Fruit fly (Drosophila melanogaster): ENCODE results near the gene Prosalpha4.

Gene Prosalpha4

DNA sequence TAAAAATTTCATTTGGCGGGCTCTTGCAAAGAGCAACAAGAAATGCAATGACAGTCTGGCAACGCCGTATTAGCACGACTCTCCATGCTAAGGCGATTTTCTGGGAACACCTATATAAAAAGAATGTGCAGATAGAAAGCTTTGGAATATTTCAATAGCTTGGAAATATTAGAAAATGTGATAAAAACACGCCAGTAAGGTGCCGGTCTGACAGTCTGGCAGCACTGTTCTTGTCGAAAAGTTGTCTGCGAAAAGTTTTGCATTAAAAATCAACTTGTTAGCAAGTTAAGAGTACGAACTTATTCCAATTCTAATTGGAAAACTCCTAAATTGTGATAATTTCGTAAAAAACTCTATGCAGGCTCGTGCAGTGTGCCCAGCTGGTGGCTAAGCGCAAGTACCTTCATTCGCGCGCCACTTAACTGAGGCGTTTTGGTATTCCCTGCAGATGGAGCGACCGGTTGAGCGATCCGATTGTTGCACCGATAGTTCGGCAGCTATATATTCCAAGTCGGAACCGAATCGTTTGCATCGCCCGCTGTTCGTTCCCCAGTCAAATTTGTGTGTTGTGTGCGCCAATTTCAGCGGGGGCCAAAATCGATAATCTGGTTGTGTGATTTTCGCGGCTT is 1.9 kb downstream of the Prosalpha4 start, which contains the start of gene eas (continued):
- peak; percentile 53; the same call in 2 of the 3 replicates for TF ChIP-seq CG11456 (GFP tag; IDR thresholded peaks at IDR 0.05)
- TF ChIP-seq CG3847 (GFP tag; IDR thresholded peaks at IDR 0.05) = peak; percentile 37; the same call in 1 of the 2 replicates
- no peak for TF ChIP-seq CG11723 (GFP tag; optimal IDR thresholded peaks at IDR 0.05)
- peak; percentile 29 for TF ChIP-seq lab (GFP tag; optimal IDR thresholded peaks at IDR 0.05)
- peak; percentile 77 for TF ChIP-seq CG6791 (GFP tag; IDR thresholded peaks at IDR 0.05; ENCODE audit: partially characterized antibody)
- TF ChIP-seq Dip3 (GFP tag; optimal IDR thresholded peaks at IDR 0.05) = peak; percentile 11
- TF ChIP-seq tgo (GFP tag; IDR thresholded peaks at IDR 0.05) = no peak
- no peak for TF ChIP-seq Adf1 (GFP tag; IDR thresholded peaks at IDR 0.05)
- no peak for TF ChIP-seq Nf-YB (GFP tag; optimal IDR thresholded peaks at IDR 0.05)
- TF ChIP-seq PHDP (tag; optimal IDR thresholded peaks at IDR 0.05) = no peak
- no peak for TF ChIP-seq slou (GFP tag; optimal IDR thresholded peaks at IDR 0.05)
- TF ChIP-seq onecut (GFP tag; IDR thresholded peaks at IDR 0.05) = peak; percentile 93
- TF ChIP-seq psq (GFP tag; optimal IDR thresholded peaks at IDR 0.05) = no peak
- peak; percentile 13 for TF ChIP-seq CG2712 (tag; optimal IDR thresholded peaks at IDR 0.05)
- no peak for TF ChIP-seq ac (GFP tag; optimal IDR thresholded peaks at IDR 0.05)
- TF ChIP-seq CG43689 (GFP tag; IDR thresholded peaks at IDR 0.05) = no peak
- no peak for TF ChIP-seq CG8089 (GFP tag; optimal IDR thresholded peaks at IDR 0.05)
- TF ChIP-seq CG16863 (GFP tag; optimal IDR thresholded peaks at IDR 0.05) = peak; percentile 30
- TF ChIP-seq ato (GFP tag; IDR thresholded peaks at IDR 0.05; ENCODE audit: partially characterized antibody) = peak; percentile 64
- peak; percentile 13 for TF ChIP-seq ind (GFP tag; optimal IDR thresholded peaks at IDR 0.05)
- peak; percentile 1 for TF ChIP-seq HLH54F (GFP tag; optimal IDR thresholded peaks at IDR 0.05)
- TF ChIP-seq pita (GFP tag; optimal IDR thresholded peaks at IDR 0.05) = no peak
- no peak for TF ChIP-seq CG10431 (GFP tag; optimal IDR thresholded peaks at IDR 0.05)
- TF ChIP-seq Sox100B (GFP tag; optimal IDR thresholded peaks at IDR 0.05) = no peak
- TF ChIP-seq CG16813 (GFP tag; IDR thresholded peaks at IDR 0.05; ENCODE audit: partially characterized antibody) = peak; percentile 80
- no peak for TF ChIP-seq dm (GFP tag; optimal IDR thresholded peaks at IDR 0.05)
- no peak for TF ChIP-seq so (GFP tag; IDR thresholded peaks at IDR 0.05)
- TF ChIP-seq CG8924 (tag; optimal IDR thresholded peaks at IDR 0.05) = no peak
- peak; percentile 69 for TF ChIP-seq inv (GFP tag; IDR thresholded peaks at IDR 0.05; ENCODE audit: partially characterized antibody)

DNA sequence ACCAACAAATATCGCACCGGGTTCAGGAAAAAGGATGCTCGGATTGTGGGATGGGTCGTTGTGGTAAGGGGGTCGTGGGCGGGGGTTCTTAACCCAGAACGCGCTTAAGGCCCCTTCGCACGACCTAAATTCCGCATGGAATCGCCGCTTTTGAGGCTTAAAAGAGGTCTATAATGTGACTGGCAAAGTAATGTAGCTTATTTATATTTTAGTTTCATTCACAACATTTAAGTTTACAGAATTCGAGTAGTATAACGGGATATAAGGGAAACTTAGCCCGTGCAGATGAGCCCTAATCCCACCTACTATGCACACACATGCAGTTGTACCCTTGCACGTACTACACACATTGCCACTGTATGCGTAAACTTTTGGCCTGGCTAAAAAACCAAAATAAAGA is 2.7 kb downstream of the Prosalpha4 start:
- TF ChIP-seq CG10274 (GFP tag; optimal IDR thresholded peaks at IDR 0.05) = peak; percentile 70
- peak; percentile 69 for TF ChIP-seq CG34376 (GFP tag; optimal IDR thresholded peaks at IDR 0.05)
- TF ChIP-seq corto (GFP tag; optimal IDR thresholded peaks at IDR 0.05) = peak; percentile 40
- TF ChIP-seq CG32532 (GFP tag; IDR thresholded peaks at IDR 0.05) = peak; percentile 81
- peak; percentile 27 for TF ChIP-seq CG8290 (GFP tag; optimal IDR thresholded peaks at IDR 0.05)
- TF ChIP-seq CG8290 (tag; optimal IDR thresholded peaks at IDR 0.05) = peak; percentile 63 to 79
- peak; percentile 60 for TF ChIP-seq CG31441 (GFP tag; IDR thresholded peaks at IDR 0.05)
- TF ChIP-seq CG18011 (GFP tag; optimal IDR thresholded peaks at IDR 0.05) = peak; percentile 51
- peak; percentile 71 for TF ChIP-seq az2 (GFP tag; optimal IDR thresholded peaks at IDR 0.05)
- TF ChIP-seq Spps (tag; optimal IDR thresholded peaks at IDR 0.05) = peak; percentile 84
- TF ChIP-seq CoRest (tag; optimal IDR thresholded peaks at IDR 0.05) = peak; percentile 80
- peak; percentile 25; the same call in 1 of the 2 replicates for TF ChIP-seq klu (GFP tag; IDR thresholded peaks at IDR 0.05)
- no peak for TF ChIP-seq HmgD (GFP tag; optimal IDR thresholded peaks at IDR 0.05)
- peak; percentile 27 for TF ChIP-seq CG9437 (GFP tag; optimal IDR thresholded peaks at IDR 0.05)
- peak; percentile 34 for TF ChIP-seq slp2 (GFP tag; optimal IDR thresholded peaks at IDR 0.05)
- peak; percentile 61 for TF ChIP-seq CG7271 (tag; optimal IDR thresholded peaks at IDR 0.05)
- peak; percentile 65 for TF ChIP-seq B-H1 (GFP tag; IDR thresholded peaks at IDR 0.05)
- TF ChIP-seq onecut (GFP tag; IDR thresholded peaks at IDR 0.05) = peak; percentile 37
- TF ChIP-seq ato (GFP tag; IDR thresholded peaks at IDR 0.05; ENCODE audit: partially characterized antibody) = no peak
- peak; percentile 78 for TF ChIP-seq Meics (GFP tag; optimal IDR thresholded peaks at IDR 0.05)
- peak; percentile 43 for TF ChIP-seq bowl (GFP tag; IDR thresholded peaks at IDR 0.05)
- TF ChIP-seq Lpt (GFP tag; optimal IDR thresholded peaks at IDR 0.05) = no peak
- peak; percentile 79 for TF ChIP-seq zen (tag; optimal IDR thresholded peaks at IDR 0.05)
- TF ChIP-seq salm (tag; optimal IDR thresholded peaks at IDR 0.05) = peak; percentile 82
